Worm (Caenorhabditis elegans): ENCODE measurements around the gene sur-5.
A peak's percentile ranks its signal among the peaks of the same experiment; 100 is the strongest.

DNA sequence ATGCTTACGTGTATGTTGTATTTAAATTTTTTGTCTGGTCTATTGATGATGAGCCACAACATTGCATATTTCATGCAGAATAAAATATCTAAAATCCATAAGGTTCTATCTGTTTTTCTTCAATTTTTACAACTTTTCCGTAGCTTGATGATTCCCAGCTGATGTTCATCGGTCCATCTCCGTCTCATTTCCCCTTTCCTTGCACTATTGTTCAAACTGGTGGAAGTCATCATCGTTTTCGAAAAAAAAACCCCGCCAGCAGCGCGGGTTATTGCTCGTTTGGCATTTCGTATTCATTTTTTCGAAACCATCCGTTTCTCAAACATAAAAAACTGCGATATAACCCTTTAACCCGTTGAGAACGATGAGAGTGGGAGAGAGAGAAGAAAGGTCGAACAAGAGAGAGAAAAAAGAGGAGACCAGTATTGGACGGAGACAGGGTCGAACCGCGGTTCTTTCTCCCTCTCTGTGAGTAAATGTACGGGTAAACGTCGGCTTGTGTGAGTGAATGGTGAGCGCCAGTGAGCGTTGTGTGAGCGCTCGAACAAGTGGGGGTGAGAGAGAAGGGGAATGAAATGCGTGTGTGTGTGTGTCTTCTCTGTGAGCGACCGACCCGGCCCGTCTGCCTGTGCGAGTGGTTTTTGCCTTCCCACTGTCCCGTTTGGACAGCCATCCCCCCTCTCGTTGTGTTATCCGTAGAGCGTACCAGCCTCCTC is 40.6 kb downstream of the sur-5 start:
- TF ChIP-seq ztf-29 (GFP tag; IDR thresholded peaks at IDR 0.05): peak; percentile 78; the same call in 1 of the 2 replicates
- no peak for TF ChIP-seq ref-1 (GFP tag; conservative IDR thresholded peaks at IDR 0.05)
- no peak for TF ChIP-seq T22C8.4 (GFP tag; IDR thresholded peaks at IDR 0.05)
- TF ChIP-seq flt-1 (GFP tag; IDR thresholded peaks at IDR 0.05): peak; percentile 67; the same call in 1 of the 2 replicates
- no peak for TF ChIP-seq klf-2 (GFP tag; conservative IDR thresholded peaks at IDR 0.05)
- TF ChIP-seq cog-1 (tag; optimal IDR thresholded peaks at IDR 0.05): peak; percentile 75
- peak; percentile 58; the same call in 1 of the 2 replicates for TF ChIP-seq ztf-23 (GFP tag; IDR thresholded peaks at IDR 0.05)
